Worm (Caenorhabditis elegans) whole organism, early embryonic: ENCODE measurements around the gene set-31.
A peak's percentile ranks its signal among the peaks of the same experiment; 100 is the strongest.

Experiments
- B0310.2 ChIP-seq: sonication (generic microtip); optimal IDR thresholded peaks from 2 replicates; lab custom pipeline; 2016; ENCODE audit warnings: mild to moderate bottlenecking, missing genetic modification characterization, missing compliant biosample characterization
- F13C5.2 ChIP-seq: sonication (generic microtip); optimal IDR thresholded peaks from 2 replicates; lab custom pipeline; 2017; ENCODE audit warnings: mild to moderate bottlenecking, missing genetic modification characterization, inconsistent platforms, missing compliant biosample characterization
- aly-1 ChIP-seq: sonication (generic microtip); optimal IDR thresholded peaks from 2 replicates; lab custom pipeline; 2016; ENCODE audit warnings: missing genetic modification characterization, missing compliant biosample characterization
- ama-1 ChIP-seq: fragments of 150-350 bp; optimal IDR thresholded peaks from 2 replicates; lab custom pipeline; 2014
- ceh-13 ChIP-seq: fragments of 200-800 bp; sonication (Bioruptor generic); optimal IDR thresholded peaks from 2 replicates; lab custom pipeline; 2018; ENCODE audit warnings: mild to moderate bottlenecking, missing genetic modification characterization, missing compliant biosample characterization
- ceh-36 ChIP-seq: sonication (generic microtip); optimal IDR thresholded peaks from 2 replicates; lab custom pipeline; 2016; ENCODE audit warnings: missing genetic modification characterization, inconsistent platforms, missing compliant biosample characterization
- ets-7 ChIP-seq: sonication (generic microtip); optimal IDR thresholded peaks from 2 replicates; lab custom pipeline; 2016; ENCODE audit warnings: missing genotype, missing genetic modification characterization, missing compliant biosample characterization
- flt-1 ChIP-seq: fragments of 200-800 bp; sonication (Bioruptor generic); IDR thresholded peaks from 2 replicates; pipeline ENCODE4 v1.3.6; 2022; ENCODE audit warnings: missing genetic modification characterization, missing compliant biosample characterization
- hmbx-1 ChIP-seq: sonication (generic microtip); optimal IDR thresholded peaks from 2 replicates; lab custom pipeline; 2016; ENCODE audit warnings: mild to moderate bottlenecking, missing genetic modification characterization, missing compliant biosample characterization
- hmg-4 ChIP-seq: fragments of 200-800 bp; sonication (Bioruptor generic); optimal IDR thresholded peaks from 2 replicates; lab custom pipeline; 2018; ENCODE audit warnings: mild to moderate bottlenecking, missing genetic modification characterization, missing compliant biosample characterization
- hnd-1 ChIP-seq: sonication (generic microtip); optimal IDR thresholded peaks from 2 replicates; lab custom pipeline; 2016; ENCODE audit warnings: missing genetic modification characterization, missing compliant biosample characterization
- pes-1 ChIP-seq: fragments of 200-800 bp; sonication (Bioruptor generic); IDR thresholded peaks from 2 replicates; pipeline ENCODE4 v1.3.6; 2022; ENCODE audit warnings: missing genetic modification reagents, missing genetic modification characterization, missing compliant biosample characterization
- scrt-1 ChIP-seq: fragments of 200-800 bp; sonication (Bioruptor generic); IDR thresholded peaks from 2 replicates; pipeline ENCODE4 v1.3.6; 2022; ENCODE audit warnings: missing genetic modification characterization, missing compliant biosample characterization
- sea-1 ChIP-seq: fragments of 200-800 bp; sonication (Bioruptor generic); conservative IDR thresholded peaks from 2 replicates; pipeline ENCODE4 v1.3.6; 2022; ENCODE audit warnings: missing genetic modification characterization, missing compliant biosample characterization
- tbx-11 ChIP-seq: fragments of 200-800 bp; sonication (Bioruptor generic); IDR thresholded peaks from 2 replicates; pipeline ENCODE4 v1.3.6; 2022; ENCODE audit warnings: missing genetic modification characterization, missing compliant biosample characterization
- tbx-37 ChIP-seq: fragments of 200-800 bp; sonication (Bioruptor generic); conservative IDR thresholded peaks from 2 replicates; pipeline ENCODE4 v1.3.6; 2022; ENCODE audit warnings: missing genetic modification reagents, missing genetic modification characterization, missing compliant biosample characterization
- tra-4 ChIP-seq: sonication (generic microtip); optimal IDR thresholded peaks from 2 replicates; lab custom pipeline; 2017; ENCODE audit warnings: missing genetic modification characterization, missing compliant biosample characterization

Gene set-31

DNA sequence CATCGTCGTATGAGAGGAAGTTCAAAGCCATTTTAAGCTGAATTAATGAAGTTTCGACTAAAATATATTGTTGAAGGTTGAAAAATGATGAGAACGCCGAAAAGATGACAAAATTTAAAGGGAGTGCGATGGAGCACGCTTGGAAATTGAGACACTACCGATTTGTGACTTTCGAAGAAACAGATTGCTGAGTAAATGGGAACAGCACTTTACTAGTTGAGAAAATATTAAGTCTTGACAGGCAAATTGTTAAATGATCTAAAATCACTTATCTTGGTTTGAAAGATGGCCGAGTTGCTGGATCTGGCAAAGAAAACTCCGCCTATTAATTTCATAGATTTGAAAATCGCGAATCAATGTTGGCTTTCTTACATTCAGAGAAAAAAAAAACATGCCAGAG lies 5.6 kb downstream of the set-31 start, which contains the start of gene rpoa-12:
Gene rpoa-12 (minus strand): TSS at position 37 of the 400 bp plus-strand sequence.
- TF ChIP-seq tbx-11 (no peak), tbx-37 (GFP tag; lab: Robert Waterston, UW) (peak; percentile 59; the same call in 1 of the 2 replicates), ceh-13 (GFP tag; lab: Kevin White, UChicago) (no peak), F13C5.2 (tag; lab: Kevin White, UChicago) (no peak), hmg-4 (GFP tag; lab: Kevin White, UChicago) (no peak)

DNA sequence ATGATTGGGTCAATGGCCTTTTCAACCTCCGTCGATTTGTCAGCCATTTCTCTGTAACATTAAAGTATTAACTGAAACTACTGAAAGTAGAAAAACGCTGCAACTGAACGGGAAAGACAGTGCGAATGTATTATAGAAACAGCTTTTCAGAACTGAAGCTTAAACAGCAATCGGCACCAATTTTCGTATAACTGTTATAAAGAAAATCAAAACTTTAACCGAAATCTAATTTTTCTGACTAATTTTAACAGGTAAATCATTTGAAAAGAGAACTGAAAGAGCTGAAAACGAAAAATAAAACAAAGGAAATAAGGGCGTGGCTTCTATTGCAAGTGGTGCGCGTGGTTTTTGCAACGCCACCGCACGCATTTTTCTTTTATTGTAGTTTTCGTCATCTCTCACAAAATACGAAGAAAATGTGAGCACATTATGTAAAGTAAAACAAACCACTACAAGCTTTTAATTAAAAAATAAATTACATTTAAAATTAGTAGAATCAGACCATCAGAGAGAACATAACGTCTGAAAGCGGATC lies 7.3 kb downstream of the set-31 start, which contains the start of gene rrsr-1:
Gene rrsr-1 (minus strand): TSS at position 51 of the 535 bp plus-strand sequence.
- TF ChIP-seq tra-4 (tag; lab: Kevin White, UChicago) (no peak), B0310.2 (tag; lab: Kevin White, UChicago) (no peak), tbx-11 (no peak), ets-7 (no peak), hnd-1 (tag; lab: Kevin White, UChicago) (no peak), sea-1 (no peak), F13C5.2 (tag; lab: Kevin White, UChicago) (peak; percentile 51), hmbx-1 (no peak), tbx-37 (GFP tag; lab: Robert Waterston, UW) (no peak), pes-1 (0 out of 2 replicates have a peak, but pooled peaks have one; percentile 14), ceh-13 (GFP tag; lab: Kevin White, UChicago) (no peak), hmg-4 (GFP tag; lab: Kevin White, UChicago) (no peak), ama-1 (no peak), ceh-36 (tag; lab: Kevin White, UChicago) (no peak), aly-1 (tag; lab: Kevin White, UChicago) (no peak), scrt-1 (GFP tag; lab: Robert Waterston, UW) (no peak), flt-1 (GFP tag; lab: Robert Waterston, UW) (peak; percentile 57; the same call in 1 of the 2 replicates)

DNA sequence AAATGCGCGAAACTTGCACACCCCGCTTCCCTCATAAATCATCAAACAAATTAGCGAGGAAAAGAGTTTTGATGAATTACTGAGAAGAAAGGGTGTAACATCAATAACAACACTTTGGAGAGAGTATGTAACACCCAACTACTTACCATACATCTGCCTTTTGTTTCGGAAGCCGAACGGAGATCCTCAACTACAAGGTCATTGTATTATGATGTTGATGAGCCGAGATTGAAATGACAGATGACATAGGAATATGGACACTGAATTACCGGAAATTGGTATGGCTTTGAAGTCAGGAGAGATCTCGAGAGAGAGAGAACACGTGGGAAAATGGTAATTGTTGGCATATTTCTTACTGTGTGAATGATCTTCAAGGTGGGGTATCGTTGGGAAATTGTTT lies 8.3 kb downstream of the set-31 start:
- TF ChIP-seq B0310.2 (tag; lab: Kevin White, UChicago): no peak
- no peak for TF ChIP-seq tra-4 (tag; lab: Kevin White, UChicago)
- TF ChIP-seq scrt-1 (GFP tag; lab: Robert Waterston, UW): no peak

DNA sequence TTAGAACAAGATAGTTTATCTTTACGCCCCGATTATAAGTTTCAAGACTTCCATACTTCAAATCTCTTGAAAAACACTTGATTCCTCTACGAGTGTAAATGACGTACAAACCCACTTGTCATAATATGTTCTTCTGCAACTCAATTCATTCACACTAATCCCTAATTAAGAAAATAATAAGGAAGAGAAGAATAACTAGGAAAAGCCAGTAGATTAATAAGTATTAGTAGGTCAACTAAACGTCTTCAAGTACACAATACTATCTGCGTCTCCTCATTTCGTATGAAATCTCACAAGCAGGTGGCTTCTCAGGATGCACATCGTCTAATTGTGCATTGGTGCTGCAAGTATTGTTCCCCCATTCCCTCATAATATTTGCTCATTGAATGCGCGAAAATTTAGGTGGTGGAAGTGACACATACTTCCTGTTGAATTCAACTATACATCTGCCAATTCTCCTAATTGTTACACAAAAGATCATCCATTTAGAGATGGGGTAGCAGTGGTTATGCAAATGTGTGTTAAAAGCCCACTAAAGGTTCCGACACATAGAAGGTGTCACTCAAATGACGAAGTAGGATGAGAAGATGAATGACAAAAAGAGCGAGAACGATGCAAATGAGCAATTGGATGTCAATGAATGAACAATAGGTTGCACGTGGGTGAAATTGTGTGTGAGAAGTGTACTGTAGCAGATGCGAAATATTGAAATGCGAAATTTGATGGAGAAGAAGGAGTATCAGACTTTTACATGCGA lies 9.5 kb downstream of the set-31 start:
- no peak for TF ChIP-seq ama-1
- peak; percentile 34 for TF ChIP-seq ceh-36 (tag; lab: Kevin White, UChicago)

DNA sequence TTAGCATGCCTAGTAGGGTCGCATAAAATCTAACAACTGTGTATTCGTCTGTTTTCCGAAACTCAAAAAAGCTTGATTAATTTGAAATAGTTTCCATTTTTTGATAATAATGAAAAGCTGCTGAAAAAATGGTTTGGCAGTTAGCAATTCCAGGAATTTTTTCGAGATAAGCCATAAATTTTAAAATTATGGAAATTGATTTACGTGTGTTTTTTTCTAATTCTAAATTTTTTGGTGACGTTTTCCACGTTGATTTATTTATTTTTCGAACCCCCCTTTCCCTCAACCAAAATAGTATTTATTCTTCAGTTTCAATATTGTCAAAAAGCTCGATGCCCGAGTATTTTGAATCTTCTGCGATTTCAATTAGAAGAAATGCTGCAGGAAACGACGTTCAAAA lies 11.2 kb downstream of the set-31 start, which contains the start of gene F23B12.1:
Gene F23B12.1 (plus strand): TSS at position 301 of the 400 bp plus-strand sequence.
- no peak for TF ChIP-seq hmbx-1
- no peak for TF ChIP-seq B0310.2 (tag; lab: Kevin White, UChicago)
- no peak for TF ChIP-seq aly-1 (tag; lab: Kevin White, UChicago)
- TF ChIP-seq F13C5.2 (tag; lab: Kevin White, UChicago): no peak
- TF ChIP-seq tbx-37 (GFP tag; lab: Robert Waterston, UW): no peak
- TF ChIP-seq tbx-11: no peak
- TF ChIP-seq hmg-4 (GFP tag; lab: Kevin White, UChicago): no peak
- no peak for TF ChIP-seq ceh-13 (GFP tag; lab: Kevin White, UChicago)
- no peak for TF ChIP-seq flt-1 (GFP tag; lab: Robert Waterston, UW)
- TF ChIP-seq pes-1: no peak
- no peak for TF ChIP-seq ama-1
- no peak for TF ChIP-seq scrt-1 (GFP tag; lab: Robert Waterston, UW)
- no peak for TF ChIP-seq tra-4 (tag; lab: Kevin White, UChicago)
- no peak for TF ChIP-seq hnd-1 (tag; lab: Kevin White, UChicago)
- TF ChIP-seq sea-1: no peak
- TF ChIP-seq ets-7: no peak
- no peak for TF ChIP-seq ceh-36 (tag; lab: Kevin White, UChicago)

DNA sequence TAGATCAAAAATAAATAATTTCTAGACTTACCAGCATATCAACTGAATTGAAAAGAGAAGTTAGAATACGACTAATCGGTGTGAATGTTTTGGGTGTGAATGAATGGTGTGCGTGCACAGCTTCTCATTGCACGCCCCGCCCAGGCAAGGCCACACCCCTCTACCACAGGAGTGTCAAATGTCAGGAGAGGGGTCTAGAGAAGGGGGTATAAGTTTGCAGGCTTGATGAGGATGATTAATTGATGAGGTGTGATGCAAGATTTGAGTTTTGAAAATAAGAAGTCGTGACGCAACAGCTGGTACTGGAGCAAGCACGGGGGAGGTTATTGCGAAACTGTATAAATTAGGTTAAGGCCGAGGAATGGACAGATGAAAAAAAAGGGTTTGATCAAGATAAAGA lies 14.6 kb downstream of the set-31 start, which contains the start of gene egl-1:
Gene egl-1 (minus strand): TSS at position 101 of the 400 bp plus-strand sequence.
- TF ChIP-seq B0310.2 (tag; lab: Kevin White, UChicago) (no peak), hnd-1 (tag; lab: Kevin White, UChicago) (no peak), ceh-13 (GFP tag; lab: Kevin White, UChicago) (no peak), tra-4 (tag; lab: Kevin White, UChicago) (no peak), pes-1 (no peak), F13C5.2 (tag; lab: Kevin White, UChicago) (no peak), ets-7 (no peak), tbx-37 (GFP tag; lab: Robert Waterston, UW) (no peak), ama-1 (no peak), hmbx-1 (no peak), ceh-36 (tag; lab: Kevin White, UChicago) (no peak), scrt-1 (GFP tag; lab: Robert Waterston, UW) (no peak), sea-1 (no peak), tbx-11 (no peak), hmg-4 (GFP tag; lab: Kevin White, UChicago) (no peak)

DNA sequence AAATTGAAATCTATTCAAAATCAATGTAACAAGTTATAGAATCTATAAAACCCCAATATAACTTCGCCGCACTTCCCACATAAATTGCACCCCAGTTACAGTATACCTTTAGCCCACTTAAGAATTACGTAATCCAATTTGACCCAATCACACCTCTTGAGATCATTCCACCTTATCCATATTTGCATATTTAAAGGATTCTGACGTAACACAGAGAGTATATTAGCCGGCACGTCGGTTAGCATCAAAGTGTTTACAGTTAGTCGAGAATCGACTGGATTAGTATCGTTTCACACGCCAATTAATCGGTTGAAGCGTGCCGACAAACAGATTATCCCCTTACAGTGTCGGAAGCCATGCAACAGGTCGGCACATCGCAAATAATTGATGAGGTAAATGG lies 15.9 kb downstream of the set-31 start:
- no peak for TF ChIP-seq ceh-13 (GFP tag; lab: Kevin White, UChicago)
- peak; percentile 71 for TF ChIP-seq ceh-36 (tag; lab: Kevin White, UChicago)
- no peak for TF ChIP-seq B0310.2 (tag; lab: Kevin White, UChicago)
- TF ChIP-seq ets-7: no peak
- no peak for TF ChIP-seq sea-1
- TF ChIP-seq hnd-1 (tag; lab: Kevin White, UChicago): no peak
